Fruit fly (Drosophila melanogaster) whole organism, embryonic: ENCODE data around the gene Stt3B.
A peak's percentile ranks its signal among the peaks of the same experiment; 100 is the strongest.

Source experiments
- ATbp ChIP-seq: fragments of 200-800 bp; sonication (Bioruptor generic); optimal IDR thresholded peaks from 2 replicates; lab custom pipeline; 2017; ENCODE audit warnings: missing biosample characterization, mild to moderate bottlenecking, missing genetic modification characterization, missing genetic modification reagents
- B-H2 ChIP-seq: fragments of 200-800 bp; sonication (Bioruptor generic); optimal IDR thresholded peaks from 2 replicates; lab custom pipeline; 2018; ENCODE audit warnings: missing biosample characterization, mild to moderate bottlenecking, missing genetic modification characterization
- CG10147 ChIP-seq: fragments of 200-800 bp; sonication (Bioruptor generic); optimal IDR thresholded peaks from 2 replicates; lab custom pipeline; 2019; ENCODE audit warnings: missing biosample characterization, mild to moderate bottlenecking, missing genetic modification characterization, moderate library complexity
- CG11093 ChIP-seq: fragments of 200-800 bp; sonication (Bioruptor generic); IDR thresholded peaks from 3 replicates; pipeline ENCODE4 v1.3.6; 2022; ENCODE audit warnings: missing biosample characterization, missing genetic modification characterization
- CG11723 ChIP-seq: fragments of 200-800 bp; sonication (Bioruptor generic); optimal IDR thresholded peaks from 2 replicates; lab custom pipeline; 2017; ENCODE audit warnings: missing biosample characterization, mild to moderate bottlenecking, missing genetic modification characterization
- CG12236 ChIP-seq: fragments of 200-800 bp; sonication (Bioruptor generic); optimal IDR thresholded peaks from 2 replicates; lab custom pipeline; 2016; ENCODE audit warnings: missing biosample characterization, missing genetic modification characterization
- CG14965 ChIP-seq: fragments of 200-800 bp; sonication (Bioruptor generic); optimal IDR thresholded peaks from 2 replicates; lab custom pipeline; 2016; ENCODE audit warnings: missing biosample characterization, missing genetic modification characterization, borderline replicate concordance
- CG15269 ChIP-seq: fragments of 200-800 bp; sonication (Bioruptor generic); optimal IDR thresholded peaks from 2 replicates; lab custom pipeline; 2018; ENCODE audit warnings: missing biosample characterization, mild to moderate bottlenecking, missing genetic modification characterization, moderate library complexity
- CG15696 ChIP-seq: fragments of 200-800 bp; sonication (Bioruptor generic); optimal IDR thresholded peaks from 2 replicates; lab custom pipeline; 2019; ENCODE audit warnings: missing biosample characterization, mild to moderate bottlenecking, missing genetic modification characterization, moderate library complexity
- CG1647 ChIP-seq: fragments of 200-800 bp; sonication (Bioruptor generic); optimal IDR thresholded peaks from 3 replicates; lab custom pipeline; 2016; ENCODE audit warnings: missing biosample characterization, missing genetic modification characterization
- CG17912 ChIP-seq: fragments of 200-800 bp; sonication (Bioruptor generic); optimal IDR thresholded peaks from 2 replicates; lab custom pipeline; 2018; ENCODE audit warnings: missing biosample characterization, mild to moderate bottlenecking, missing genetic modification characterization
- CG18764 ChIP-seq: fragments of 200-800 bp; sonication (Bioruptor generic); optimal IDR thresholded peaks from 3 replicates; lab custom pipeline; 2016; ENCODE audit warnings: missing biosample characterization, missing genetic modification characterization
- CG2889 ChIP-seq: fragments of 200-800 bp; sonication (Bioruptor generic); IDR thresholded peaks from 3 replicates; pipeline ENCODE4 v1.3.6; 2022; ENCODE audit warnings: missing biosample characterization, missing genetic modification characterization
- CG30020 ChIP-seq: fragments of 200-800 bp; optimal IDR thresholded peaks from 2 replicates; lab custom pipeline; 2019; ENCODE audit warnings: missing biosample characterization, mild to moderate bottlenecking, missing genetic modification characterization, moderate library complexity
- CG31224 ChIP-seq: fragments of 200-800 bp; sonication (Bioruptor generic); IDR thresholded peaks from 2 replicates; pipeline ENCODE4 v1.3.6; 2022; ENCODE audit warnings: missing biosample characterization, missing genetic modification characterization
- CG32767 ChIP-seq: fragments of 200-800 bp; sonication (Bioruptor generic); IDR thresholded peaks from 2 replicates; pipeline ENCODE4 v1.3.6; 2022; ENCODE audit warnings: missing biosample characterization, missing genetic modification characterization
- CG34224 ChIP-seq: fragments of 200-800 bp; sonication (Bioruptor generic); IDR thresholded peaks from 3 replicates; pipeline ENCODE4 v1.3.6; 2022; ENCODE audit warnings: missing biosample characterization, missing genetic modification characterization; ENCODE audit not compliant: partially characterized antibody
- CG3995 ChIP-seq: fragments of 200-800 bp; sonication (Bioruptor generic); optimal IDR thresholded peaks from 3 replicates; lab custom pipeline; 2016; ENCODE audit warnings: missing biosample characterization, missing genetic modification characterization
- CG4617 ChIP-seq: fragments of 200-800 bp; sonication (Bioruptor generic); optimal IDR thresholded peaks from 3 replicates; lab custom pipeline; 2016; ENCODE audit warnings: missing biosample characterization, missing genetic modification characterization, borderline replicate concordance
- CG5953 ChIP-seq: fragments of 200-800 bp; sonication (Bioruptor generic); IDR thresholded peaks from 2 replicates; pipeline ENCODE4 v1.3.6; 2022; ENCODE audit warnings: missing biosample characterization, missing genetic modification characterization
- CG6254 ChIP-seq: fragments of 200-800 bp; sonication (Bioruptor generic); optimal IDR thresholded peaks from 3 replicates; lab custom pipeline; 2017; ENCODE audit warnings: mild to moderate bottlenecking, missing biosample characterization, missing genetic modification reagents, missing genetic modification characterization
- CG6654 ChIP-seq: fragments of 200-800 bp; sonication (Bioruptor generic); optimal IDR thresholded peaks from 2 replicates; lab custom pipeline; 2017; ENCODE audit warnings: missing biosample characterization, mild to moderate bottlenecking, missing genetic modification characterization
- CG7271 ChIP-seq: fragments of 200-800 bp; sonication (Bioruptor generic); optimal IDR thresholded peaks from 2 replicates; lab custom pipeline; 2018; ENCODE audit warnings: missing biosample characterization, mild to moderate bottlenecking, missing genetic modification characterization, moderate library complexity
- CG7987 ChIP-seq: fragments of 200-800 bp; sonication (Bioruptor generic); optimal IDR thresholded peaks from 2 replicates; lab custom pipeline; 2018; ENCODE audit warnings: missing biosample characterization, mild to moderate bottlenecking, missing genetic modification characterization, moderate library complexity
- CG8281 ChIP-seq: fragments of 200-800 bp; sonication (Bioruptor generic); optimal IDR thresholded peaks from 2 replicates; lab custom pipeline; 2018; ENCODE audit warnings: missing biosample characterization, mild to moderate bottlenecking, missing genetic modification characterization, moderate library complexity
- Camta ChIP-seq: fragments of 200-800 bp; sonication (Bioruptor generic); optimal IDR thresholded peaks from 2 replicates; lab custom pipeline; 2016; ENCODE audit warnings: missing biosample characterization, missing genetic modification characterization
- CkIIα-i1 ChIP-seq: fragments of 200-800 bp; sonication (Bioruptor generic); IDR thresholded peaks from 2 replicates; pipeline ENCODE4 v1.3.6; 2022; ENCODE audit warnings: missing biosample characterization, missing genetic modification characterization
- D19A ChIP-seq: fragments of 200-800 bp; optimal IDR thresholded peaks from 3 replicates; lab custom pipeline; 2019; ENCODE audit warnings: missing biosample characterization, mild to moderate bottlenecking, missing genetic modification characterization, moderate library complexity
- Dll ChIP-seq: fragments of 200-800 bp; sonication (Bioruptor generic); IDR thresholded peaks from 4 replicates; pipeline ENCODE4 v1.3.6; 2022; ENCODE audit warnings: missing biosample characterization, missing genetic modification characterization; ENCODE audit not compliant: partially characterized antibody
- Doc2 ChIP-seq: fragments of 200-800 bp; sonication (Bioruptor generic); IDR thresholded peaks from 2 replicates; pipeline ENCODE4 v1.3.6; 2022; ENCODE audit warnings: missing biosample characterization, missing genetic modification characterization
- H2.0 ChIP-seq: fragments of 200-800 bp; sonication (Bioruptor generic); IDR thresholded peaks from 2 replicates; pipeline ENCODE4 v1.3.6; 2022; ENCODE audit warnings: missing biosample characterization, missing genetic modification characterization
- Hr51 ChIP-seq, 2 experiments: fragments of 200-800 bp; sonication (Bioruptor generic); optimal IDR thresholded peaks; 2 replicates in 1 of 2; 3 replicates in 1 of 2; lab custom pipeline; 2016 to 2018; ENCODE audit warnings: missing biosample characterization in 2 of 2, missing genetic modification characterization in 2 of 2, mild to moderate bottlenecking in 1 of 2, moderate library complexity in 1 of 2
- Med ChIP-seq: fragments of 200-800 bp; sonication (Bioruptor generic); peaks from one replicate; lab custom pipeline; 2016; ENCODE audit warnings: missing biosample characterization, missing genetic modification characterization, mild to moderate bottlenecking, inconsistent platforms, moderate library complexity
- Mrtf ChIP-seq: fragments of 200-800 bp; sonication (Bioruptor generic); IDR thresholded peaks from 3 replicates; pipeline ENCODE4 v1.3.6; 2022; ENCODE audit warnings: missing biosample characterization, missing genetic modification characterization
- Optix ChIP-seq: fragments of 200-800 bp; sonication (Bioruptor generic); IDR thresholded peaks from 3 replicates; pipeline ENCODE4 v1.3.6; 2022; ENCODE audit warnings: missing biosample characterization, missing genetic modification characterization
- Side ChIP-seq: fragments of 200-800 bp; sonication (Bioruptor generic); optimal IDR thresholded peaks from 2 replicates; lab custom pipeline; 2016; ENCODE audit warnings: missing biosample characterization, missing genetic modification characterization
- Sin3A ChIP-seq: fragments of >200 bp; optimal IDR thresholded peaks from 2 replicates; lab custom pipeline; 2018
- Stat92E ChIP-seq, 3 experiments: fragments of >200 bp in 2 of 3; fragments of 200-800 bp in 1 of 3; sonication (Bioruptor generic) in 1 of 3; optimal IDR thresholded peaks; 2 replicates each; lab custom pipeline; 2017 to 2019; ENCODE audit warnings: missing biosample characterization in 3 of 3, missing genetic modification characterization in 3 of 3, mild to moderate bottlenecking in 1 of 3, moderate library complexity in 1 of 3
- Xbp1 ChIP-seq: fragments of 200-800 bp; sonication (Bioruptor generic); optimal IDR thresholded peaks from 3 replicates; lab custom pipeline; 2016; ENCODE audit warnings: missing biosample characterization, mild to moderate bottlenecking, missing genetic modification characterization
- abd-A ChIP-seq: fragments of 200-800 bp; sonication (Bioruptor generic); optimal IDR thresholded peaks from 3 replicates; lab custom pipeline; 2019; ENCODE audit warnings: missing biosample characterization, mild to moderate bottlenecking, missing genetic modification characterization, moderate library complexity
- ase ChIP-seq: fragments of 200-800 bp; sonication (Bioruptor generic); IDR thresholded peaks from 3 replicates; pipeline ENCODE4 v1.3.6; 2022; ENCODE audit warnings: missing biosample characterization, missing genetic modification characterization
- bsh ChIP-seq, 2 experiments: fragments of 200-800 bp; sonication (Bioruptor generic); optimal IDR thresholded peaks; 2 replicates each; lab custom pipeline; 2017 to 2018; ENCODE audit warnings: mild to moderate bottlenecking in 2 of 2, missing biosample characterization in 2 of 2, missing genetic modification characterization in 2 of 2, moderate library complexity in 1 of 2
- ci ChIP-seq: fragments of 200-800 bp; sonication (Bioruptor generic); IDR thresholded peaks from 3 replicates; pipeline ENCODE4 v1.3.6; 2022; ENCODE audit warnings: missing biosample characterization, missing genetic modification characterization
- crol ChIP-seq: fragments of 200-800 bp; sonication (Bioruptor generic); IDR thresholded peaks from 2 replicates; pipeline ENCODE4 v1.3.6; 2022; ENCODE audit warnings: missing biosample characterization, missing genetic modification characterization
- pho ChIP-seq: fragments of 200-800 bp; sonication (Bioruptor generic); optimal IDR thresholded peaks from 2 replicates; lab custom pipeline; 2016; ENCODE audit warnings: missing biosample characterization, missing genetic modification characterization
- sens ChIP-seq: fragments of 200-800 bp; sonication (Bioruptor generic); peaks from one replicate; lab custom pipeline; 2016; ENCODE audit warnings: missing biosample characterization, missing genetic modification characterization
- sisA ChIP-seq: fragments of 200-800 bp; sonication (Bioruptor generic); IDR thresholded peaks from 2 replicates; pipeline ENCODE4 v1.3.6; 2022; ENCODE audit warnings: missing biosample characterization, missing genetic modification characterization
- sug ChIP-seq: fragments of 200-800 bp; optimal IDR thresholded peaks from 2 replicates; lab custom pipeline; 2019; ENCODE audit warnings: missing biosample characterization, mild to moderate bottlenecking, missing genetic modification characterization, moderate library complexity
- tap ChIP-seq: fragments of 200-800 bp; optimal IDR thresholded peaks from 3 replicates; lab custom pipeline; 2019; ENCODE audit warnings: missing biosample characterization, mild to moderate bottlenecking, missing genetic modification characterization, moderate library complexity
- unpg ChIP-seq: fragments of 200-800 bp; sonication (Bioruptor generic); optimal IDR thresholded peaks from 3 replicates; lab custom pipeline; 2018; ENCODE audit warnings: missing biosample characterization, mild to moderate bottlenecking, missing genetic modification characterization, moderate library complexity
- vfl ChIP-seq: fragments of 200-800 bp; sonication (Bioruptor generic); optimal IDR thresholded peaks from 2 replicates; lab custom pipeline; 2016; ENCODE audit warnings: missing biosample characterization, missing genetic modification characterization

The Stt3B gene

DNA sequence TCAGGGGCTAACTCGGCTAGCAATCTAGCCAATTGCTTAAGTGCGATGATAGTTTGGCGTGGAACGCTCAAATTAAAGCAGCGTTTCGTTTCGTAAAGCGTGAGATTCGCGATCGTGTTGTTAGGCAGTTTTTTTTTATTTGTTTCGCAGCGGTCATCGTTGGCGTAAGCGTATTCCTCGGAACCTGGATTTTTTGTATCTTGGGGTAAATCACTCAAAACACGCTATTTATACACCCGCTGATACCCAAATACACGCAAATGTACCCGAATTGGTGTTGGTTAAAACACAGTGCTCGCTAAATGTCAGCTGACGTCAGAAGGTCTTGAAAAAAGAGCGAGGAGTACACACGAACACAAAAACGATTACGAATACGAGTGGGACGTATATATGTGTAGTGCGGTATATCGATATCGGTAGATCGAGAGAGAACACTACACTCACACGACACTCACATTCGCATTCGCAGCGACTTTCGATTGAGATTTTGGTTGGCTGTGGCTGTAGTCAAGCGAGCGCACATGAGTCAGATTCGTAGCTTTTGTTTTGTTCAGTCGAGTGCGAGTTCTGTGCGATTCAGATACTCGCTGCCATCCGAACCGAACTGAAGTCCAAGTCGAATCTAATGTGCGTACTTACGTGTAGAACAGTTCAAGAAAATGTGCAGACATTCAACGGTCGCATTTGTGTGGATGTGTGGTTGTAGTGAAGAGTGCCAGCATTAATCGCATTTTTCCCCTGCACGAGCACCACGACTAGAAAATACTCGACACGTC is 19.5 kb downstream of the Stt3B start (continued):
- peak; percentile 80 for TF ChIP-seq abd-A (tag; lab: Kevin White, UChicago)
- no peak for TF ChIP-seq CG2889 (GFP tag; lab: Robert Waterston, UW)
- TF ChIP-seq ci (GFP tag; lab: Robert Waterston, UW): no peak
- peak; percentile 28 for TF ChIP-seq tap (tag; lab: Kevin White, UChicago)
- TF ChIP-seq B-H2 (GFP tag; lab: Kevin White, UChicago): peak; percentile 70
- no peak for TF ChIP-seq crol (GFP tag; lab: Robert Waterston, UW)
- TF ChIP-seq CG17912 (GFP tag; lab: Kevin White, UChicago): no peak
- no peak for TF ChIP-seq ase (GFP tag; lab: Robert Waterston, UW)
- TF ChIP-seq CkIIα-i1: no peak
- TF ChIP-seq D19A (tag; lab: Kevin White, UChicago): no peak
- TF ChIP-seq Stat92E (GFP tag; optimal IDR thresholded peaks at IDR 0.05; lab: Kevin White, UChicago): peak in 1 of 3 experiments; percentile 62
- no peak for TF ChIP-seq pho (GFP tag; lab: Kevin White, UChicago)
- TF ChIP-seq CG34224 (GFP tag; lab: Robert Waterston, UW): no peak
- TF ChIP-seq bsh (GFP tag; optimal IDR thresholded peaks at IDR 0.05; lab: Kevin White, UChicago): peak in 1 of 2 experiments; percentile 37
- peak; percentile 52 for TF ChIP-seq CG7987
- TF ChIP-seq Doc2: no peak
- no peak for TF ChIP-seq Optix
- no peak for TF ChIP-seq H2.0 (GFP tag; lab: Robert Waterston, UW)
- TF ChIP-seq CG15269 (tag; lab: Kevin White, UChicago): no peak
- no peak for TF ChIP-seq CG4617
- no peak for TF ChIP-seq Sin3A (lab: Kevin White, UChicago)
- peak; percentile 80 for TF ChIP-seq Med (GFP tag; lab: Kevin White, UChicago)
- TF ChIP-seq sug: peak; percentile 68
- no peak for TF ChIP-seq Side (GFP tag; lab: Kevin White, UChicago)
- TF ChIP-seq CG18764: peak; percentile 25
- no peak for TF ChIP-seq CG12236 (GFP tag; lab: Kevin White, UChicago)
- TF ChIP-seq CG11723: no peak
- no peak for TF ChIP-seq sisA
- no peak for TF ChIP-seq CG6254 (GFP tag; lab: Kevin White, UChicago)
- no peak for TF ChIP-seq CG14965 (GFP tag; lab: Kevin White, UChicago)
- no peak for TF ChIP-seq ATbp (GFP tag; lab: Kevin White, UChicago)
- no peak for TF ChIP-seq vfl (GFP tag; lab: Kevin White, UChicago)
- no peak for TF ChIP-seq CG11093
- no peak for TF ChIP-seq CG6654 (GFP tag; lab: Kevin White, UChicago)
- TF ChIP-seq CG32767 (GFP tag; lab: Robert Waterston, UW): no peak
- TF ChIP-seq, all 482 proteins: peak for 117

DNA sequence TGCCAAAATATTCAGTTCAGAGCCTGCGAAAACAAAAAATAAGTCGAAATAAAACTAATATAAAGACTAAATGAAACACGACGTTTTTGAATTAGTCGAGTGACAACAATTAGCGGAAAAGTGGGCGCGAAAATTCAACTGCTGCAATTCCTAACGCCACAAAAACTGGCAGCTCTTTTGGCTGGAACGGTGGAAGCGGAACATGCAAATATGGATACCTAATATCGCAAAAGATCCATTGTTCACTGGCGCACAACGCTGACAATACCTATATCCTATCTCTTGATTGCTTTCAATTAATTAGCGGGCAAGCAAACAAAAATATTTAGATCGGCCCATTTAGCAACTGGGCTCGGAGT is 20.1 kb downstream of the Stt3B start, which contains the start of gene CG11791:
TSS of gene CG11791 (plus strand) at position 234 of the 359 bp plus-strand sequence.
- peak; percentile 83 for TF ChIP-seq CG3995 (GFP tag; lab: Kevin White, UChicago)
- peak; percentile 36 for TF ChIP-seq CG30020 (tag; lab: Kevin White, UChicago)
- TF ChIP-seq Hr51 (GFP tag; optimal IDR thresholded peaks at IDR 0.05; lab: Kevin White, UChicago): no peak
- TF ChIP-seq unpg (GFP tag; lab: Kevin White, UChicago): no peak
- no peak for TF ChIP-seq CG4617
- TF ChIP-seq CG8281: no peak
- no peak for TF ChIP-seq CG10147 (GFP tag; lab: Kevin White, UChicago)
- no peak for TF ChIP-seq Mrtf (GFP tag; lab: Robert Waterston, UW)
- TF ChIP-seq CG1647 (GFP tag; lab: Kevin White, UChicago): no peak
- TF ChIP-seq CG5953: no peak
- no peak for TF ChIP-seq sens
- TF ChIP-seq tap (tag; lab: Kevin White, UChicago): no peak
- TF ChIP-seq CG7271 (tag; lab: Kevin White, UChicago): no peak
- TF ChIP-seq Camta (GFP tag; lab: Kevin White, UChicago): no peak
- TF ChIP-seq Xbp1: no peak
- TF ChIP-seq CG15696 (tag; lab: Kevin White, UChicago): no peak
- no peak for TF ChIP-seq Dll (GFP tag; lab: Robert Waterston, UW)
- TF ChIP-seq CG31224 (GFP tag; lab: Robert Waterston, UW): no peak
